Fruit fly (Drosophila melanogaster): ENCODE data around the gene CG7322.

Gene CG7322

DNA sequence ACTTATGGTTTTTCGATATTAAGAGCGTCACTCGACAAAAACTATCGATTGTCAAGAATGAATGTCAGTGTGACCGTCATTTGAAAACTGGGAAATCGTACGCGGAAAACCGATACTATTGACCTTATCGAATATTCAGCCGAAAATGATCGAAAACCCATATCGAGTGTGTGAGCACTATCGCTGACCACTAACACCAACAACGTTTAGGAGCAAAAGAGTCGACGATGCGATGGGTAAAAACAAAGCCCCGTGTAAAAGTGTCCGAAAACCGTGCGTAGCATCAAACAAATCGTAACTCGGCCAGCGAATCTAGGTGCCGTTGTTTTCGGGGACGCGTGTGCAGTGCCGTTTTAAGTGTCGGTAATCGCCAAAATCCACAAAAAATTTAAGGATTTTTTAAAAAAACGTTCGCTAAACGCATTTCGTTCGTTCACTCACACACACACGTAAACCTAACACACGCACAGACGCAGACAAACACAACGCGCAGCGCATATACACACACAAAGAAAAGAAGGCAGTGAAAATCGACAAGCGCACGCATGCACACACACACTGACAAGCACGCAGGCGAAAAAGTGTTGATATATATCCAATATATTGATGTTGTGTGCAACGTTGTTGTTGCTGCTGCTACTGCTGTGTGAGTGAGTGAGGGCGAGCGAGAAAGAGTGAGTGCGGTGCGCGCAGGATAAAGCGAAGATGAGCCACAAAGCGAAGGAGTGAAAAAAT is 6.4 kb upstream of the CG7322 start, which contains the start of the genes CG7326 and Dora (continued):
- TF ChIP-seq CG18619 (GFP tag; optimal IDR thresholded peaks at IDR 0.05) (no peak), CG10321 (GFP tag; IDR thresholded peaks at IDR 0.05) (no peak), CG2116 (GFP tag; optimal IDR thresholded peaks at IDR 0.05) (peak; percentile 81), az2 (GFP tag; optimal IDR thresholded peaks at IDR 0.05) (no peak), ci (GFP tag; IDR thresholded peaks at IDR 0.05) (peak; percentile 54; the same call in 2 of the 3 replicates), BEAF-32 (GFP tag; optimal IDR thresholded peaks at IDR 0.05) (peak; percentile 92), lilli (GFP tag; optimal IDR thresholded peaks at IDR 0.05) (no peak), CG1647 (GFP tag; optimal IDR thresholded peaks at IDR 0.05) (no peak), Asciz (GFP tag; optimal IDR thresholded peaks at IDR 0.05) (no peak), CG13624 (GFP tag; optimal IDR thresholded peaks at IDR 0.05) (peak; percentile 37), lola (GFP tag; optimal IDR thresholded peaks at IDR 0.05) (peak in 1 of 3 experiments; percentile 59), h (optimal IDR thresholded peaks at IDR 0.05) (no peak), gsb-n (tag; optimal IDR thresholded peaks at IDR 0.05) (no peak), Chrac-16 (GFP tag; optimal IDR thresholded peaks at IDR 0.05) (no peak), CG7928 (GFP tag; optimal IDR thresholded peaks at IDR 0.05) (no peak), CG7357 (GFP tag; IDR thresholded peaks at IDR 0.05) (no peak), CG1233 (GFP tag; optimal IDR thresholded peaks at IDR 0.05) (no peak), CG13775 (GFP tag; optimal IDR thresholded peaks at IDR 0.05) (no peak), CG1024 (GFP tag; IDR thresholded peaks at IDR 0.05) (no peak), Hmr (GFP tag; optimal IDR thresholded peaks at IDR 0.05) (peak; percentile 55), CG9215 (GFP tag; IDR thresholded peaks at IDR 0.05) (no peak), unpg (GFP tag; optimal IDR thresholded peaks at IDR 0.05) (peak; percentile 1), TFAM (GFP tag; optimal IDR thresholded peaks at IDR 0.05) (no peak), ash1 (GFP tag; optimal IDR thresholded peaks at IDR 0.05) (no peak), Spps (tag; optimal IDR thresholded peaks at IDR 0.05) (no peak), Sox100B (GFP tag; optimal IDR thresholded peaks at IDR 0.05) (no peak), CG2712 (tag; optimal IDR thresholded peaks at IDR 0.05) (peak; percentile 63), crc (GFP tag; optimal IDR thresholded peaks at IDR 0.05) (no peak), Rx (GFP tag; IDR thresholded peaks at IDR 0.05) (no peak), fd3F (GFP tag; optimal IDR thresholded peaks at IDR 0.05) (no peak), CG11456 (GFP tag; IDR thresholded peaks at IDR 0.05) (no peak), Sry-δ (GFP tag; optimal IDR thresholded peaks at IDR 0.05) (peak; percentile 92), ase (GFP tag; IDR thresholded peaks at IDR 0.05) (no peak), CG11696 (GFP tag; IDR thresholded peaks at IDR 0.05) (no peak), pfk (GFP tag; optimal IDR thresholded peaks at IDR 0.05) (no peak), corto (GFP tag; optimal IDR thresholded peaks at IDR 0.05) (no peak), odd (GFP tag; optimal IDR thresholded peaks at IDR 0.05) (no peak), CG14710 (tag; optimal IDR thresholded peaks at IDR 0.05) (peak; percentile 62), CG42726 (GFP tag; IDR thresholded peaks at IDR 0.05; ENCODE audit: partially characterized antibody) (peak; percentile 77; the same call in 1 of the 2 replicates), nerfin-1 (tag; optimal IDR thresholded peaks at IDR 0.05) (no peak), pan (optimal IDR thresholded peaks at IDR 0.05) (no peak), pan (GFP tag; optimal IDR thresholded peaks at IDR 0.05 in 1 of 2, IDR thresholded peaks at IDR 0.05 in 1 of 2) (no peak), Doc2 (GFP tag; IDR thresholded peaks at IDR 0.05) (no peak), CG14014 (GFP tag; IDR thresholded peaks at IDR 0.05) (no peak), CG8924 (tag; optimal IDR thresholded peaks at IDR 0.05) (peak; percentile 60), CG5953 (GFP tag; IDR thresholded peaks at IDR 0.05) (no peak), C15 (GFP tag; IDR thresholded peaks at IDR 0.05) (no peak), CG11504 (tag; optimal IDR thresholded peaks at IDR 0.05) (no peak), CG6683 (GFP tag; optimal IDR thresholded peaks at IDR 0.05) (no peak), PHDP (tag; optimal IDR thresholded peaks at IDR 0.05) (peak; percentile 12)
